Worm (Caenorhabditis elegans) whole organism, L4/young adult: ENCODE data around the gene ZK262.8.

Source experiments
- W03F9.2 ChIP-seq: fragments of 150-350 bp; optimal IDR thresholded peaks from 2 replicates; lab custom pipeline; 2014; ENCODE audit warnings: missing biosample characterization, missing genetic modification characterization
- him-1 ChIP-seq: sonication (generic microtip); optimal IDR thresholded peaks from 2 replicates; lab custom pipeline; 2016; ENCODE audit warnings: missing genotype, missing genetic modification reagents, missing genetic modification characterization, missing compliant biosample characterization

DNA sequence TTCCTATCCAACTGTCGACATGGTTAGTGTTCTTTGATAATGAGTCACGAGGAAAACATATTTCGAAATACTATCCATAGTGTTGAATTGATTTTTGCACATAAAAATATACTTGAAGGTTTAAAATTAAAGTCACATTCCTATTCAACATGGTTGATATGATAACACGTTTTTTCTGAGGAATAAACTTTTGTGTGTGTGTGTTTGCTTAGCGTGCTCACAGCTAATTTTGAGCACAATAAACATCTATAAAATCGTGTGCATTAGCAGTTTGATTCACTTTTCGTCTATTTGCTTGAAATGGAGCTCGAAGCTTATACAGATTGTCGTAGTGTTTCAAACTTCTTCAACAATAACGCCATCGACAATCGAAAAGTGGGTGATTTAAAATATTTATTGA lies 18.4 kb downstream of the ZK262.8 start, which contains the start of gene ZK228.10:
- TF ChIP-seq him-1 (no peak), W03F9.2 (tag; lab: Kevin White, UChicago) (no peak)
